Worm (Caenorhabditis elegans) whole organism, young adult: Measurements from ENCODE around the gene ZK121.2.
A peak's percentile ranks its signal among the peaks of the same experiment; 100 is the strongest.

Source experiments
- Y56A3A.18 ChIP-seq: fragments of 200-800 bp; sonication (Bioruptor generic); IDR thresholded peaks from 2 replicates; pipeline ENCODE4 v1.3.6; 2022; ENCODE audit warnings: missing genetic modification reagents, missing genetic modification characterization, missing compliant biosample characterization
- ama-1 ChIP-seq, 3 experiments: fragments of 150-350 bp in 1 of 3; sonication (generic microtip) in 2 of 3; optimal IDR thresholded peaks; 2 replicates each; lab custom pipeline; 2014 to 2018; ENCODE audit warnings: missing biosample characterization in 2 of 3, missing genetic modification characterization in 2 of 3, missing genetic modification reagents in 2 of 3
- attf-3 ChIP-seq: fragments of 200-800 bp; sonication (Bioruptor generic); conservative IDR thresholded peaks from 2 replicates; pipeline ENCODE4 v1.3.6; 2022; ENCODE audit warnings: missing genetic modification reagents, missing genetic modification characterization, missing compliant biosample characterization
- dpl-1 ChIP-seq: fragments of 150-350 bp; optimal IDR thresholded peaks from 2 replicates; lab custom pipeline; 2014; ENCODE audit warnings: missing biosample characterization, missing genetic modification reagents, missing genetic modification characterization
- him-1 ChIP-seq: sonication (generic microtip); optimal IDR thresholded peaks from 2 replicates; lab custom pipeline; 2016; ENCODE audit warnings: missing genotype, missing genetic modification reagents, missing genetic modification characterization, missing compliant biosample characterization
- lag-1 ChIP-seq: fragments of 200-800 bp; sonication (Bioruptor generic); IDR thresholded peaks from 2 replicates; pipeline ENCODE4 v1.3.6; 2022; ENCODE audit warnings: missing genetic modification reagents, missing genetic modification characterization, missing compliant biosample characterization
- lsy-27 ChIP-seq: sonication (generic microtip); optimal IDR thresholded peaks from 2 replicates; lab custom pipeline; 2017; ENCODE audit warnings: missing genetic modification characterization, mild to moderate bottlenecking, missing compliant biosample characterization, antibody characterized with exemption, missing genotype, borderline replicate concordance; ENCODE audit not compliant: insufficient read depth
- madf-10 ChIP-seq: sonication (generic microtip); optimal IDR thresholded peaks from 2 replicates; lab custom pipeline; 2016; ENCODE audit warnings: mild to moderate bottlenecking, missing genetic modification characterization, missing compliant biosample characterization
- mel-28 ChIP-seq: sonication (generic microtip); optimal IDR thresholded peaks from 2 replicates; lab custom pipeline; 2016; ENCODE audit warnings: borderline replicate concordance, mild to moderate bottlenecking, missing genetic modification characterization, missing compliant biosample characterization
- nhr-120 ChIP-seq: fragments of 200-800 bp; sonication (Bioruptor generic); IDR thresholded peaks from 2 replicates; pipeline ENCODE4 v1.3.6; 2022; ENCODE audit warnings: missing genetic modification characterization, missing compliant biosample characterization
- pha-4 ChIP-seq: fragments of 150-350 bp; sonication (generic microtip); optimal IDR thresholded peaks from 2 replicates; lab custom pipeline; 2014; ENCODE audit warnings: missing biosample characterization, missing genetic modification reagents, missing genetic modification characterization
- sdz-38 ChIP-seq: sonication (generic microtip); optimal IDR thresholded peaks from 2 replicates; lab custom pipeline; 2016; ENCODE audit warnings: missing genotype, missing genetic modification characterization, missing compliant biosample characterization
- unc-62 ChIP-seq: fragments of 150-350 bp; optimal IDR thresholded peaks from 2 replicates; lab custom pipeline; 2014; ENCODE audit warnings: missing biosample characterization, missing genetic modification reagents, missing genetic modification characterization

DNA sequence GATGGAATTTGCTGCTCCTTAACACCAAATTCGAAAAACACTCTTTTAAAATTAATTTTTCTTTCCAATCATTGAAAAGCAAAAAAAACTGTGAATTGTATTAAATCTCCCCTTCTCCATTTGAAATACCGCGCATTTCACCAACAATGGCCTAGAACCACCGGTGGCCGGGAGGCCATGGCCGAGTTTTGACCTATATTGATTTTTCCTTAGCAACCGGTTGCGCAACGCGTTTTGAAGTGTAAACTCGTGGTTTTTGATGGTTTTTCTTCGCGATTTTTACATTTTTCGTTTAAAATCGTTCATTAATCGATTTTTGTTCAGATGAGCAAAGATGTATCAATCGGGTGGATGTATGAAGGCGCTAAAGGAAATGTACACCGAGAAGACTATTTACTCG, 33.2 kb upstream of the ZK121.2 start, which contains the start of gene mog-3:
- TF ChIP-seq Y56A3A.18 (GFP tag; lab: Robert Waterston, UW), result no peak
- no peak for TF ChIP-seq attf-3
- no peak for TF ChIP-seq sdz-38 (tag; lab: Kevin White, UChicago)
- no peak for TF ChIP-seq nhr-120 (GFP tag; lab: Robert Waterston, UW)
- TF ChIP-seq mel-28 (tag; lab: Kevin White, UChicago), result no peak
- no peak for TF ChIP-seq ama-1 (optimal IDR thresholded peaks at IDR 0.05; lab: Kevin White, UChicago)
- TF ChIP-seq ama-1 (GFP tag; optimal IDR thresholded peaks at IDR 0.05; lab: Kevin White, UChicago), result no peak
- TF ChIP-seq pha-4, result no peak
- TF ChIP-seq unc-62 (GFP tag; lab: Kevin White, UChicago), result no peak
- no peak for TF ChIP-seq lsy-27 (tag; lab: Kevin White, UChicago)
- TF ChIP-seq dpl-1 (GFP tag; lab: Kevin White, UChicago), result peak; percentile 55
- no peak for TF ChIP-seq him-1
- TF ChIP-seq madf-10 (tag; lab: Kevin White, UChicago), result no peak
- TF ChIP-seq lag-1, result no peak
